Worm (Caenorhabditis elegans) whole organism, early embryonic: ENCODE results near the gene C03B1.9.

ENCODE experiments used
- ama-1 ChIP-seq: fragments of 150-350 bp; optimal IDR thresholded peaks from 2 replicates; lab custom pipeline; 2014
- ets-7 ChIP-seq: sonication (generic microtip); optimal IDR thresholded peaks from 2 replicates; lab custom pipeline; 2016; ENCODE audit warnings: missing genotype, missing genetic modification characterization, missing compliant biosample characterization

ce11 chrX:6353763-6354162 lies 6.8 kb upstream of the C03B1.9 start:
- TF ChIP-seq ama-1 (lab: Kevin White, UChicago) (no peak), ets-7 (tag; lab: Kevin White, UChicago) (no peak)
